Worm (Caenorhabditis elegans): Measurements from ENCODE around the gene F17C11.26.

The F17C11.26 gene

DNA sequence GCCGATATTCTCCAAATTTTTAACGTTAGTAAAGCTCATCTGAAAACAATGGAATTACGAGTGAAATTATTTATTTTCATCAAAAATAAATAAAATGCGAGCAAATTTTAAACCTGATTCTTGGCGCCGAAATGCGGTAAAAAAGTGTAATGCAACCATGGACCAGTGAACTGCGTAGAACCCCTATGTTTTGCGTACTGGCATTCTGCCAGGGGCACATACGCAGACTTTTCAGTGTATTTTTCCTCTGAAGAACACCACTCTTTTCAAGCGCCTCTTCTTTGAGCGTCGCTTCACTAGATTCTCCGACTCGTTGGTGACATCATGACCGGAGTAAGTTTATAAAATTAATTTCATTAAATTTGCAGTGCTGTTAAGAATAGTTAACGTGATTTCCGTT, 24.3 kb downstream of the F17C11.26 start, which contains the start of the genes ctf-4 and eef-1G (continued):
- TF ChIP-seq C04F5.9 (tag; optimal IDR thresholded peaks at IDR 0.05): peak; percentile 53
- TF ChIP-seq fkh-8 (tag; optimal IDR thresholded peaks at IDR 0.05): peak; percentile 97
- peak; percentile 47 for TF ChIP-seq aha-1 (tag; optimal IDR thresholded peaks at IDR 0.05)
- peak; percentile 72 for TF ChIP-seq ceh-8 (GFP tag; optimal IDR thresholded peaks at IDR 0.05)
- no peak for TF ChIP-seq pqm-1 (tag; optimal IDR thresholded peaks at IDR 0.05)
- no peak for TF ChIP-seq efl-3 (GFP tag; optimal IDR thresholded peaks at IDR 0.05)
- peak; percentile 94 to 97 for TF ChIP-seq lsy-2 (tag; optimal IDR thresholded peaks at IDR 0.05)
- TF ChIP-seq nhr-76 (tag; optimal IDR thresholded peaks at IDR 0.05): peak; percentile 15
- TF ChIP-seq skn-1 (tag; optimal IDR thresholded peaks at IDR 0.05): peak; percentile 96
- TF ChIP-seq lin-35 (GFP tag; optimal IDR thresholded peaks at IDR 0.05): peak; percentile 97 to 99
- TF ChIP-seq mep-1 (tag; optimal IDR thresholded peaks at IDR 0.05): peak; percentile 98
- TF ChIP-seq nhr-19 (GFP tag; conservative IDR thresholded peaks at IDR 0.05): peak; percentile 99
- peak; percentile 48 for TF ChIP-seq mef-2 (tag; optimal IDR thresholded peaks at IDR 0.05)
- no peak for TF ChIP-seq ets-5 (GFP tag; IDR thresholded peaks at IDR 0.05)
- peak; percentile 46 for TF ChIP-seq zag-1 (tag; optimal IDR thresholded peaks at IDR 0.05)
- TF ChIP-seq ceh-82 (tag; optimal IDR thresholded peaks at IDR 0.05): peak; percentile 88 to 98 (median 94)
- peak; percentile 92 for TF ChIP-seq lin-15B (tag; optimal IDR thresholded peaks at IDR 0.05)
- TF ChIP-seq Y116A8C.19 (tag; optimal IDR thresholded peaks at IDR 0.05; ENCODE audit: borderline replicate concordance): no peak
- peak; percentile 80 for TF ChIP-seq fkh-10 (GFP tag; optimal IDR thresholded peaks at IDR 0.05)
- TF ChIP-seq elt-2 (tag; optimal IDR thresholded peaks at IDR 0.05): peak; percentile 92
- TF ChIP-seq nhr-84 (tag; optimal IDR thresholded peaks at IDR 0.05): no peak
- TF ChIP-seq lir-3 (tag; optimal IDR thresholded peaks at IDR 0.05; ENCODE audit: poor library complexity): peak; percentile 81
- TF ChIP-seq grh-1 (GFP tag; IDR thresholded peaks at IDR 0.05): peak; percentile 93
- TF ChIP-seq sox-4 (tag; optimal IDR thresholded peaks at IDR 0.05): peak; percentile 86
- TF ChIP-seq F16B12.6 (tag; optimal IDR thresholded peaks at IDR 0.05): peak; percentile 68
- TF ChIP-seq lin-14 (GFP tag; optimal IDR thresholded peaks at IDR 0.05): peak; percentile 99
- TF ChIP-seq nhr-85 (tag): peak; percentile 98
- peak; percentile 51 for TF ChIP-seq ama-1 (optimal IDR thresholded peaks at IDR 0.05)
- peak; percentile 91 for TF ChIP-seq unc-86 (tag; optimal IDR thresholded peaks at IDR 0.05)
- TF ChIP-seq aly-2 (tag; optimal IDR thresholded peaks at IDR 0.05): peak; percentile 70
- TF ChIP-seq mdl-1 (tag; optimal IDR thresholded peaks at IDR 0.05): peak in 1 of 2 experiments; percentile 93
- peak; percentile 99 for TF ChIP-seq unc-130 (tag; optimal IDR thresholded peaks at IDR 0.05)
- TF ChIP-seq nhr-47 (tag; optimal IDR thresholded peaks at IDR 0.05): peak; percentile 96
- TF ChIP-seq sptf-1 (tag; optimal IDR thresholded peaks at IDR 0.05): no peak
- peak; percentile 82 for TF ChIP-seq lin-39 (tag; optimal IDR thresholded peaks at IDR 0.05)
- peak; percentile 95 for TF ChIP-seq swsn-7 (tag; optimal IDR thresholded peaks at IDR 0.05)
- TF ChIP-seq unc-30 (tag; optimal IDR thresholded peaks at IDR 0.05): no peak

DNA sequence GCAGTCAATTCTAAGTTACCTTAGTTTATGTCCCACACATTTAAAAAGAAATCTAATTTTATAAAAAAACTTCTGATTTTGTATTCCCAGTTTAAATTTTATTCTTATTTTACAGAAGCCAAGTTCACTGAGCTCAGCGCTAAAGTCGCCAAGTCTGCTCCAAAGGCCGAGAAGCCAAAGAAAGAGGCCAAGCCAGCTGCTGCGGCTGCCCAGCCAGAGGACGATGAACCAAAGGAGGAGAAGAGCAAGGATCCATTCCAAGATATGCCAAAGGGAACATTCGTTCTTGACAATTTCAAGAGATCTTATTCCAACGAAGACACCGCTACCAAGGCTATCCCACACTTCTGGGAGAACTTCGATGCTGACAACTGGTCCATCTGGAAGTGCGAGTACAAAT, 25.6 kb downstream of the F17C11.26 start:
- TF ChIP-seq Y116A8C.19 (tag; optimal IDR thresholded peaks at IDR 0.05; ENCODE audit: borderline replicate concordance) (no peak), efl-1 (optimal IDR thresholded peaks at IDR 0.05) (no peak), efl-1 (GFP tag; optimal IDR thresholded peaks at IDR 0.05 in 1 of 2) (peak in 1 of 2 experiments; percentile 17), ceh-90 (tag; optimal IDR thresholded peaks at IDR 0.05) (no peak), sptf-1 (tag; optimal IDR thresholded peaks at IDR 0.05) (no peak)

DNA sequence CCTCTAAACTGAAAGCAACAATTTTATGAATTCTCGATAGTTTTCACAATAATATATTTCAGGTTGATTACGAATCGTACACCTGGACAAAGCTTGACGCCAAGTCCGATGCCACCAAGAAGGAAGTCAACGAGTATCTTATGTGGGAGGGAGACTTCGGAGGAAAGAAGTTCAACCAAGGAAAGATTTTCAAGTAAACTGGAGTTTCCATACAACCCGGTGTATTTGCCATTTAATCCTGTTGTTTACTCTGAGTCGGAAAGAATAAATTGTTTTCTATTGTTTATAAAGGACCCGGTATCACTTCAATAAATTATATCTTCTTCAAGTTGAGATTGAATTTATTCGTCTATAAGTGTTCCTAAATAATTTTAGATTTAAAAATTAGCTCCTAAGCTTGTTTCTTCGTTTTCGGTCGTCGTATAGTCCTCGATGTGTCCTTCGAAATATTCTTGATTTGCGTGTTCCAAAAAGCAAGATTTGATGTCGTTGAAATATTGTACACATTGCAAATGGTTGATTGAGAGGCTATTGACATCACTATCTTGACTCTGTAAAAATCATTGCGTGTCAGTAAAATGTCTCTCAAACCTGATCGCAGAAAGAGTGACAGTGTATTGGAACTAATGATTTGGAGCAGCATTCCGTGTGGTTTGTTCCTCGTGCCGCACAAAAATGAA, 26.5 kb downstream of the F17C11.26 start:
- TF ChIP-seq ceh-8 (GFP tag; optimal IDR thresholded peaks at IDR 0.05) (no peak), nhr-76 (tag; optimal IDR thresholded peaks at IDR 0.05) (no peak), C04F5.9 (tag; optimal IDR thresholded peaks at IDR 0.05) (no peak), elt-3 (tag; optimal IDR thresholded peaks at IDR 0.05) (no peak), efl-1 (optimal IDR thresholded peaks at IDR 0.05) (no peak), efl-1 (GFP tag; optimal IDR thresholded peaks at IDR 0.05 in 1 of 2) (peak in 1 of 2 experiments; percentile 24), mdl-1 (tag; optimal IDR thresholded peaks at IDR 0.05) (no peak), nhr-12 (tag; optimal IDR thresholded peaks at IDR 0.05) (no peak), lsy-2 (tag; optimal IDR thresholded peaks at IDR 0.05) (peak in 1 of 2 experiments; percentile 27), nhr-47 (tag; optimal IDR thresholded peaks at IDR 0.05) (no peak), nhr-85 (tag) (peak; percentile 4)
